1 fruit fly cellular context compared by ENCODE assay signal in the genomic region with DNA sequence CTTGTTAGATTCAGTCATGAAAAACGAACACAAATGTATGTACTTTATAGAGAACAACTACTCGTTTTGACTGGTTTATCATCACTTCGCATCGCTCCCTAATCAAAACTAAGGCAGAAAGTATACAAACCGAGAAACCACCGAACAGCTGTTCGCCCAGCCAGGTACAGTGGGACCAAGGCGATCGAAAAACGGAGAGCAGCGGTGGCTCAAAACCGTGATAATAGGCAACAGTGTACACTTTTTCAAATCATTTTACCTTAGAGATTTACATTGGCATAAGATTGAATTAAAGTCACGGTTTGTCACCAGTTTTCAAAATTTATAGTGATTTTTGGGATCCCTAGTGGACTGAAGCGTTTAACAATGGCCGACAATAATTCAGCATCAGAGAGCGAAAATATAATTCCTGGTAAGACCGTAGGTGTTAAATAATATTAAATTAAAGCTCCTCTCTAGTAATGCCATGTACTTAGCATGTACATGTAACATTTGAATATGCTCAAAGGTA.
TF ChIP-seq lines count a peak whose summit lies in the region.

TSS of gene CG42233 (minus strand) at position 51 of the 511 bp plus-strand sequence.
TSS of gene CG1971 (plus strand) at position 241 of the 511 bp plus-strand sequence.

TF ChIP-seq in whole organism, embryonic, 481 proteins besides CTCF, POLR2A, EP300 and RAD21 (continued from another document and continues in another):
- TF ChIP-seq Myb (GFP tag; optimal IDR thresholded peaks at IDR 0.05; lab: Kevin White, UChicago) (no peak), al (GFP tag; IDR thresholded peaks at IDR 0.05; lab: Robert Waterston, UW) (no peak), pnt (GFP tag; optimal IDR thresholded peaks at IDR 0.05; lab: Kevin White, UChicago) (no peak), NFAT (GFP tag; IDR thresholded peaks at IDR 0.05; lab: Robert Waterston, UW) (no peak), CG16863 (GFP tag; optimal IDR thresholded peaks at IDR 0.05; lab: Kevin White, UChicago) (no peak), CG2202 (tag; optimal IDR thresholded peaks at IDR 0.05; lab: Kevin White, UChicago) (no peak), fd102C (GFP tag; optimal IDR thresholded peaks at IDR 0.05; lab: Kevin White, UChicago) (no peak), Spps (tag; optimal IDR thresholded peaks at IDR 0.05; lab: Kevin White, UChicago) (no peak), bbx (GFP tag; IDR thresholded peaks at IDR 0.05; lab: Robert Waterston, UW; ENCODE audit: partially characterized antibody) (peak; percentile 30; the same call in 1 of the 2 replicates), HLH3B (GFP tag; IDR thresholded peaks at IDR 0.05; lab: Robert Waterston, UW) (0 out of 2 replicates have a peak, but pooled peaks have one; percentile 8), da (GFP tag; optimal IDR thresholded peaks at IDR 0.05; lab: Kevin White, UChicago) (no peak), Ada2b (GFP tag; IDR thresholded peaks at IDR 0.05; lab: Robert Waterston, UW) (no peak), CG11093 (GFP tag; IDR thresholded peaks at IDR 0.05; lab: Robert Waterston, UW) (no peak), maf-S (GFP tag; optimal IDR thresholded peaks at IDR 0.05; lab: Kevin White, UChicago) (no peak), CG2129 (GFP tag; IDR thresholded peaks at IDR 0.05; lab: Robert Waterston, UW; ENCODE audit: partially characterized antibody) (no peak), dan (GFP tag; IDR thresholded peaks at IDR 0.05; lab: Robert Waterston, UW) (no peak), Doc3 (GFP tag; IDR thresholded peaks at IDR 0.05; lab: Robert Waterston, UW; ENCODE audit: partially characterized antibody) (0 out of 3 replicates have a peak, but pooled peaks have one; percentile 21), CG17912 (GFP tag; optimal IDR thresholded peaks at IDR 0.05; lab: Kevin White, UChicago) (no peak), slp2 (GFP tag; optimal IDR thresholded peaks at IDR 0.05; lab: Kevin White, UChicago) (no peak), CG10366 (GFP tag; IDR thresholded peaks at IDR 0.05; lab: Robert Waterston, UW) (no peak), gt (GFP tag; IDR thresholded peaks at IDR 0.05; lab: Robert Waterston, UW) (no peak), HLHmδ (GFP tag; optimal IDR thresholded peaks at IDR 0.05; lab: Kevin White, UChicago) (no peak), unpg (GFP tag; optimal IDR thresholded peaks at IDR 0.05; lab: Kevin White, UChicago) (no peak), CG17385 (GFP tag; optimal IDR thresholded peaks at IDR 0.05; lab: Kevin White, UChicago) (no peak), ara (GFP tag; IDR thresholded peaks at IDR 0.05; lab: Robert Waterston, UW) (no peak), odd (GFP tag; optimal IDR thresholded peaks at IDR 0.05; lab: Kevin White, UChicago) (no peak), esg (GFP tag; conservative IDR thresholded peaks at IDR 0.05; lab: Robert Waterston, UW) (no peak), CG1603 (tag; optimal IDR thresholded peaks at IDR 0.05; lab: Kevin White, UChicago) (peak; percentile 52), bowl (GFP tag; IDR thresholded peaks at IDR 0.05; lab: Robert Waterston, UW) (no peak), gem (tag; optimal IDR thresholded peaks at IDR 0.05; lab: Kevin White, UChicago) (no peak), fd3F (GFP tag; optimal IDR thresholded peaks at IDR 0.05; lab: Kevin White, UChicago) (no peak), Dbx (GFP tag; IDR thresholded peaks at IDR 0.05; lab: Robert Waterston, UW) (no peak), D19B (GFP tag; optimal IDR thresholded peaks at IDR 0.05; lab: Kevin White, UChicago) (no peak), CG4360 (GFP tag; IDR thresholded peaks at IDR 0.05; lab: Robert Waterston, UW) (no peak), CG1602 (GFP tag; optimal IDR thresholded peaks at IDR 0.05; lab: Kevin White, UChicago) (no peak), Usf (GFP tag; optimal IDR thresholded peaks at IDR 0.05; lab: Kevin White, UChicago) (no peak), dysf (GFP tag; IDR thresholded peaks at IDR 0.05; lab: Robert Waterston, UW) (0 out of 3 replicates have a peak, but pooled peaks have one; percentile 9), C15 (GFP tag; IDR thresholded peaks at IDR 0.05; lab: Robert Waterston, UW) (no peak), Aef1 (GFP tag; IDR thresholded peaks at IDR 0.05; lab: Robert Waterston, UW) (peak; percentile 30; the same call in 1 of the 3 replicates), CG6272 (GFP tag; IDR thresholded peaks at IDR 0.05; lab: Robert Waterston, UW) (no peak), CG9797 (GFP tag; optimal IDR thresholded peaks at IDR 0.05; lab: Kevin White, UChicago) (no peak), en (GFP tag; optimal IDR thresholded peaks at IDR 0.05; lab: Kevin White, UChicago) (no peak), E2f1 (GFP tag; IDR thresholded peaks at IDR 0.05; lab: Robert Waterston, UW) (no peak), mirr (GFP tag; optimal IDR thresholded peaks at IDR 0.05; lab: Kevin White, UChicago) (no peak), CG2120 (GFP tag; optimal IDR thresholded peaks at IDR 0.05; lab: Kevin White, UChicago) (no peak), Ptx1 (GFP tag; IDR thresholded peaks at IDR 0.05; lab: Robert Waterston, UW) (peak; percentile 53), usp (GFP tag; optimal IDR thresholded peaks at IDR 0.05; lab: Kevin White, UChicago) (no peak), CG9817 (tag; optimal IDR thresholded peaks at IDR 0.05; lab: Kevin White, UChicago) (peak; percentile 3), Med (GFP tag; lab: Kevin White, UChicago) (peak; percentile 91), CG2875 (GFP tag; optimal IDR thresholded peaks at IDR 0.05; lab: Kevin White, UChicago) (no peak), gsb-n (tag; optimal IDR thresholded peaks at IDR 0.05; lab: Kevin White, UChicago) (no peak), CG31441 (GFP tag; IDR thresholded peaks at IDR 0.05; lab: Robert Waterston, UW) (no peak), CG16779 (GFP tag; IDR thresholded peaks at IDR 0.05; lab: Robert Waterston, UW) (no peak), Eip74EF (GFP tag; optimal IDR thresholded peaks at IDR 0.05; lab: Kevin White, UChicago) (no peak), CG30403 (GFP tag; optimal IDR thresholded peaks at IDR 0.05; lab: Kevin White, UChicago) (no peak), CG14860 (GFP tag; IDR thresholded peaks at IDR 0.05; lab: Robert Waterston, UW; ENCODE audit: partially characterized antibody) (no peak), zen2 (GFP tag; IDR thresholded peaks at IDR 0.05; lab: Robert Waterston, UW; ENCODE audit: partially characterized antibody) (no peak), CoRest (tag; optimal IDR thresholded peaks at IDR 0.05; lab: Kevin White, UChicago) (no peak), eyg (GFP tag; optimal IDR thresholded peaks at IDR 0.05; lab: Kevin White, UChicago) (no peak), repo (GFP tag; optimal IDR thresholded peaks at IDR 0.05; lab: Kevin White, UChicago) (no peak), oc (tag; optimal IDR thresholded peaks at IDR 0.05; lab: Kevin White, UChicago) (no peak), CG14710 (tag; optimal IDR thresholded peaks at IDR 0.05; lab: Kevin White, UChicago) (peak; percentile 49), ftz-f1 (GFP tag; optimal IDR thresholded peaks at IDR 0.05; lab: Kevin White, UChicago) (no peak), CG2116 (GFP tag; optimal IDR thresholded peaks at IDR 0.05; lab: Kevin White, UChicago) (no peak), sisA (GFP tag; IDR thresholded peaks at IDR 0.05; lab: Robert Waterston, UW) (no peak; the same call in 1 of the 2 replicates), Optix (GFP tag; IDR thresholded peaks at IDR 0.05; lab: Robert Waterston, UW) (no peak), CG2678 (tag; optimal IDR thresholded peaks at IDR 0.05; lab: Kevin White, UChicago) (no peak), fu2 (GFP tag; optimal IDR thresholded peaks at IDR 0.05; lab: Kevin White, UChicago) (peak; percentile 11), Atf-2 (GFP tag; optimal IDR thresholded peaks at IDR 0.05; lab: Kevin White, UChicago) (no peak), tin (GFP tag; optimal IDR thresholded peaks at IDR 0.05; lab: Kevin White, UChicago) (no peak), Opbp (GFP tag; IDR thresholded peaks at IDR 0.05; lab: Robert Waterston, UW; ENCODE audit: partially characterized antibody) (no peak), Vsx1 (GFP tag; optimal IDR thresholded peaks at IDR 0.05; lab: Kevin White, UChicago) (no peak), otp (GFP tag; IDR thresholded peaks at IDR 0.05; lab: Robert Waterston, UW) (no peak), Xrp1 (GFP tag; IDR thresholded peaks at IDR 0.05; lab: Robert Waterston, UW) (peak; percentile 42; the same call in 1 of the 2 replicates), croc (GFP tag; conservative IDR thresholded peaks at IDR 0.05; lab: Robert Waterston, UW) (no peak), chm (GFP tag; IDR thresholded peaks at IDR 0.05; lab: Robert Waterston, UW) (no peak), CG4328 (GFP tag; optimal IDR thresholded peaks at IDR 0.05; lab: Kevin White, UChicago) (no peak), Antp (GFP tag; optimal IDR thresholded peaks at IDR 0.05; lab: Kevin White, UChicago) (peak; percentile 40), klu (GFP tag; IDR thresholded peaks at IDR 0.05; lab: Robert Waterston, UW) (no peak), CG10274 (GFP tag; optimal IDR thresholded peaks at IDR 0.05; lab: Kevin White, UChicago) (no peak), cwo (GFP tag; optimal IDR thresholded peaks at IDR 0.05; lab: Kevin White, UChicago) (no peak), ems (GFP tag; optimal IDR thresholded peaks at IDR 0.05; lab: Kevin White, UChicago) (no peak), Adf1 (GFP tag; IDR thresholded peaks at IDR 0.05; lab: Robert Waterston, UW) (no peak), Scr (GFP tag; IDR thresholded peaks at IDR 0.05; lab: Robert Waterston, UW; ENCODE audit: partially characterized antibody) (0 out of 2 replicates have a peak, but pooled peaks have one; percentile 11), sob (GFP tag; IDR thresholded peaks at IDR 0.05; lab: Robert Waterston, UW) (no peak), Hsf (GFP tag; optimal IDR thresholded peaks at IDR 0.05; lab: Kevin White, UChicago) (peak; percentile 46), run (tag; optimal IDR thresholded peaks at IDR 0.05; lab: Kevin White, UChicago) (no peak), Xbp1 (GFP tag; optimal IDR thresholded peaks at IDR 0.05; lab: Kevin White, UChicago) (peak; percentile 24), cato (GFP tag; optimal IDR thresholded peaks at IDR 0.05; lab: Kevin White, UChicago; ENCODE audit: borderline replicate concordance) (no peak), pb (GFP tag; optimal IDR thresholded peaks at IDR 0.05; lab: Kevin White, UChicago) (no peak), CG9215 (GFP tag; IDR thresholded peaks at IDR 0.05; lab: Robert Waterston, UW) (no peak), CG8924 (tag; optimal IDR thresholded peaks at IDR 0.05; lab: Kevin White, UChicago) (no peak), shn (GFP tag; optimal IDR thresholded peaks at IDR 0.05; lab: Kevin White, UChicago) (peak; percentile 28), CG13624 (GFP tag; optimal IDR thresholded peaks at IDR 0.05; lab: Kevin White, UChicago) (no peak), ci (GFP tag; IDR thresholded peaks at IDR 0.05; lab: Robert Waterston, UW) (peak; percentile 64; the same call in 2 of the 3 replicates), CG16815 (GFP tag; optimal IDR thresholded peaks at IDR 0.05; lab: Kevin White, UChicago) (no peak), vnd (GFP tag; IDR thresholded peaks at IDR 0.05; lab: Robert Waterston, UW; ENCODE audit: partially characterized antibody) (peak; percentile 41; the same call in 1 of the 3 replicates), CG3847 (GFP tag; IDR thresholded peaks at IDR 0.05; lab: Robert Waterston, UW) (no peak), pzg (GFP tag; optimal IDR thresholded peaks at IDR 0.05; lab: Kevin White, UChicago) (no peak), tap (tag; optimal IDR thresholded peaks at IDR 0.05; lab: Kevin White, UChicago) (no peak), CG12299 (tag; optimal IDR thresholded peaks at IDR 0.05; lab: Kevin White, UChicago) (no peak), Max (GFP tag; optimal IDR thresholded peaks at IDR 0.05; lab: Kevin White, UChicago) (no peak), org-1 (GFP tag; optimal IDR thresholded peaks at IDR 0.05; lab: Kevin White, UChicago) (no peak), CG11247 (GFP tag; IDR thresholded peaks at IDR 0.05; lab: Robert Waterston, UW) (no peak), CG6683 (GFP tag; optimal IDR thresholded peaks at IDR 0.05; lab: Kevin White, UChicago) (no peak), Dfd (GFP tag; optimal IDR thresholded peaks at IDR 0.05; lab: Kevin White, UChicago) (no peak), corto (GFP tag; optimal IDR thresholded peaks at IDR 0.05; lab: Kevin White, UChicago) (no peak), Fer1 (GFP tag; optimal IDR thresholded peaks at IDR 0.05; lab: Kevin White, UChicago) (no peak), CG13123 (GFP tag; optimal IDR thresholded peaks at IDR 0.05; lab: Kevin White, UChicago) (no peak), sens-2 (GFP tag; IDR thresholded peaks at IDR 0.05; lab: Robert Waterston, UW) (no peak), CG32532 (GFP tag; IDR thresholded peaks at IDR 0.05; lab: Robert Waterston, UW) (peak; percentile 34; the same call in 1 of the 2 replicates), Drgx (GFP tag; IDR thresholded peaks at IDR 0.05; lab: Robert Waterston, UW) (peak; percentile 46), CG10979 (tag; optimal IDR thresholded peaks at IDR 0.05; lab: Kevin White, UChicago) (peak; percentile 37), CG13775 (GFP tag; optimal IDR thresholded peaks at IDR 0.05; lab: Kevin White, UChicago) (peak; percentile 26), sc (optimal IDR thresholded peaks at IDR 0.05; lab: Kevin White, UChicago) (no peak), sc (GFP tag; optimal IDR thresholded peaks at IDR 0.05; lab: Kevin White, UChicago) (no peak), CG1024 (GFP tag; IDR thresholded peaks at IDR 0.05; lab: Robert Waterston, UW) (no peak), CG12155 (GFP tag; optimal IDR thresholded peaks at IDR 0.05; lab: Kevin White, UChicago) (peak; percentile 4), chinmo (GFP tag; IDR thresholded peaks at IDR 0.05; lab: Robert Waterston, UW; ENCODE audit: partially characterized antibody) (no peak), D (optimal IDR thresholded peaks at IDR 0.05; lab: Kevin White, UChicago) (no peak), D (GFP tag; optimal IDR thresholded peaks at IDR 0.05; lab: Kevin White, UChicago) (no peak), ab (GFP tag; optimal IDR thresholded peaks at IDR 0.05; lab: Kevin White, UChicago) (no peak), knrl (GFP tag; IDR thresholded peaks at IDR 0.05; lab: Robert Waterston, UW; ENCODE audit: partially characterized antibody) (no peak), Stat92E (GFP tag; optimal IDR thresholded peaks at IDR 0.05; lab: Kevin White, UChicago) (no peak), Jarid2 (GFP tag; optimal IDR thresholded peaks at IDR 0.05; lab: Kevin White, UChicago) (no peak), trem (tag; optimal IDR thresholded peaks at IDR 0.05; lab: Kevin White, UChicago) (peak; percentile 2), CG12219 (GFP tag; optimal IDR thresholded peaks at IDR 0.05; lab: Kevin White, UChicago) (peak; percentile 2), sens (GFP tag; lab: Kevin White, UChicago) (peak; percentile 92), CG17802 (tag; optimal IDR thresholded peaks at IDR 0.05; lab: Kevin White, UChicago) (no peak)
